Fruit fly (Drosophila melanogaster) whole organism, embryonic: ENCODE measurements around the gene sol.

Source experiments
- Aef1 ChIP-seq: fragments of 200-800 bp; sonication (Bioruptor generic); IDR thresholded peaks from 3 replicates; pipeline ENCODE4 v1.3.6; 2022; ENCODE audit warnings: missing biosample characterization, missing genetic modification characterization
- Antp ChIP-seq: fragments of 200-800 bp; sonication (Bioruptor generic); optimal IDR thresholded peaks from 3 replicates; lab custom pipeline; 2016; ENCODE audit warnings: missing biosample characterization, missing genetic modification characterization
- Asciz ChIP-seq: fragments of 200-800 bp; sonication (Bioruptor generic); optimal IDR thresholded peaks from 2 replicates; lab custom pipeline; 2017; ENCODE audit warnings: missing biosample characterization, mild to moderate bottlenecking, missing genetic modification characterization, missing genetic modification reagents
- Bteb2 ChIP-seq: fragments of 200-800 bp; sonication (Bioruptor generic); optimal IDR thresholded peaks from 2 replicates; lab custom pipeline; 2016; ENCODE audit warnings: missing biosample characterization, missing genetic modification characterization
- CG10979 ChIP-seq: fragments of 200-800 bp; sonication (Bioruptor generic); optimal IDR thresholded peaks from 2 replicates; lab custom pipeline; 2018; ENCODE audit warnings: missing biosample characterization, mild to moderate bottlenecking, missing genetic modification characterization, moderate library complexity
- CG11723 ChIP-seq: fragments of 200-800 bp; sonication (Bioruptor generic); optimal IDR thresholded peaks from 2 replicates; lab custom pipeline; 2017; ENCODE audit warnings: missing biosample characterization, mild to moderate bottlenecking, missing genetic modification characterization
- CG12071 ChIP-seq: fragments of 200-800 bp; sonication (Bioruptor generic); optimal IDR thresholded peaks from 3 replicates; lab custom pipeline; 2018; ENCODE audit warnings: missing biosample characterization, mild to moderate bottlenecking, missing genetic modification characterization
- CG14050 ChIP-seq: fragments of 200-800 bp; sonication (Bioruptor generic); IDR thresholded peaks from 3 replicates; pipeline ENCODE4 v1.3.6; 2022; ENCODE audit warnings: missing biosample characterization, missing genetic modification characterization
- CG2889 ChIP-seq: fragments of 200-800 bp; sonication (Bioruptor generic); IDR thresholded peaks from 3 replicates; pipeline ENCODE4 v1.3.6; 2022; ENCODE audit warnings: missing biosample characterization, missing genetic modification characterization
- CG31224 ChIP-seq: fragments of 200-800 bp; sonication (Bioruptor generic); IDR thresholded peaks from 2 replicates; pipeline ENCODE4 v1.3.6; 2022; ENCODE audit warnings: missing biosample characterization, missing genetic modification characterization
- CG33557 ChIP-seq: fragments of 200-800 bp; sonication (Bioruptor generic); optimal IDR thresholded peaks from 2 replicates; lab custom pipeline; 2019; ENCODE audit warnings: missing biosample characterization, mild to moderate bottlenecking, missing genetic modification characterization, moderate library complexity
- CG6254 ChIP-seq: fragments of 200-800 bp; sonication (Bioruptor generic); optimal IDR thresholded peaks from 3 replicates; lab custom pipeline; 2017; ENCODE audit warnings: mild to moderate bottlenecking, missing biosample characterization, missing genetic modification reagents, missing genetic modification characterization
- CG7963 ChIP-seq: fragments of 200-800 bp; sonication (Bioruptor generic); IDR thresholded peaks from 3 replicates; pipeline ENCODE4 v1.3.6; 2022; ENCODE audit warnings: missing biosample characterization, missing genetic modification characterization; ENCODE audit not compliant: partially characterized antibody
- CG9437 ChIP-seq: fragments of 200-800 bp; sonication (Bioruptor generic); optimal IDR thresholded peaks from 2 replicates; lab custom pipeline; 2018; ENCODE audit warnings: missing biosample characterization, mild to moderate bottlenecking, missing genetic modification characterization
- D ChIP-seq, 2 experiments: fragments of 200-800 bp in 1 of 2; fragments of >200 bp in 1 of 2; sonication (Bioruptor generic) in 1 of 2; optimal IDR thresholded peaks; 2 replicates in 1 of 2; 3 replicates in 1 of 2; lab custom pipeline; 2017; ENCODE audit warnings: mild to moderate bottlenecking in 1 of 2, missing biosample characterization in 1 of 2, missing genetic modification characterization in 1 of 2, missing genetic modification reagents in 1 of 2
- Elba2 ChIP-seq: fragments of 200-800 bp; sonication (Bioruptor generic); optimal IDR thresholded peaks from 3 replicates; lab custom pipeline; 2016; ENCODE audit warnings: missing biosample characterization, missing genetic modification characterization
- Fer3 ChIP-seq: fragments of 200-800 bp; sonication (Bioruptor generic); optimal IDR thresholded peaks from 2 replicates; lab custom pipeline; 2018; ENCODE audit warnings: missing biosample characterization, mild to moderate bottlenecking, missing genetic modification characterization, moderate library complexity
- H2.0 ChIP-seq: fragments of 200-800 bp; sonication (Bioruptor generic); IDR thresholded peaks from 2 replicates; pipeline ENCODE4 v1.3.6; 2022; ENCODE audit warnings: missing biosample characterization, missing genetic modification characterization
- HHEX ChIP-seq: fragments of 200-800 bp; sonication (Bioruptor generic); optimal IDR thresholded peaks from 3 replicates; lab custom pipeline; 2017; ENCODE audit warnings: missing biosample characterization, mild to moderate bottlenecking, missing genetic modification characterization, missing genetic modification reagents
- Hsf ChIP-seq: fragments of 200-800 bp; sonication (Bioruptor generic); optimal IDR thresholded peaks from 3 replicates; lab custom pipeline; 2016; ENCODE audit warnings: missing biosample characterization, missing genetic modification characterization
- Meics ChIP-seq: fragments of 200-800 bp; sonication (Bioruptor generic); optimal IDR thresholded peaks from 2 replicates; lab custom pipeline; 2017; ENCODE audit warnings: missing biosample characterization, mild to moderate bottlenecking, missing genetic modification characterization
- NC2α ChIP-seq: fragments of 200-800 bp; sonication (Bioruptor generic); optimal IDR thresholded peaks from 2 replicates; lab custom pipeline; 2016; ENCODE audit warnings: missing biosample characterization, missing genetic modification characterization
- NK7.1 ChIP-seq: fragments of 200-800 bp; sonication (Bioruptor generic); optimal IDR thresholded peaks from 3 replicates; lab custom pipeline; 2016; ENCODE audit warnings: missing biosample characterization, missing genetic modification characterization
- Nf-YC ChIP-seq: fragments of 200-800 bp; optimal IDR thresholded peaks from 3 replicates; lab custom pipeline; 2019; ENCODE audit warnings: missing biosample characterization, mild to moderate bottlenecking, missing genetic modification characterization, moderate library complexity
- Pdp1 ChIP-seq, 2 experiments: fragments of 200-800 bp; sonication (Bioruptor generic); optimal IDR thresholded peaks; 3 replicates each; lab custom pipeline; 2016; ENCODE audit warnings: missing biosample characterization in 2 of 2, missing genetic modification characterization in 2 of 2, mild to moderate bottlenecking in 1 of 2, moderate library complexity in 1 of 2
- Sox100B ChIP-seq: fragments of 200-800 bp; sonication (Bioruptor generic); optimal IDR thresholded peaks from 3 replicates; lab custom pipeline; 2018; ENCODE audit warnings: missing biosample characterization, mild to moderate bottlenecking, missing genetic modification characterization
- Sox102F ChIP-seq: fragments of 200-800 bp; sonication (Bioruptor generic); optimal IDR thresholded peaks from 2 replicates; lab custom pipeline; 2018; ENCODE audit warnings: missing biosample characterization, mild to moderate bottlenecking, missing genetic modification characterization, moderate library complexity
- Usf ChIP-seq: fragments of 200-800 bp; sonication (Bioruptor generic); optimal IDR thresholded peaks from 2 replicates; lab custom pipeline; 2017; ENCODE audit warnings: missing genotype, missing biosample characterization, missing genetic modification characterization
- ac ChIP-seq: fragments of 200-800 bp; sonication (Bioruptor generic); optimal IDR thresholded peaks from 3 replicates; lab custom pipeline; 2017; ENCODE audit warnings: missing biosample characterization, mild to moderate bottlenecking, missing genetic modification characterization
- al ChIP-seq: fragments of 200-800 bp; sonication (Bioruptor generic); IDR thresholded peaks from 2 replicates; pipeline ENCODE4 v1.3.6; 2022; ENCODE audit warnings: missing biosample characterization, missing genetic modification characterization
- amos ChIP-seq: fragments of 200-800 bp; sonication (Bioruptor generic); IDR thresholded peaks from 2 replicates; pipeline ENCODE4 v1.3.6; 2022; ENCODE audit warnings: missing biosample characterization, missing genetic modification characterization; ENCODE audit not compliant: partially characterized antibody
- bcd ChIP-seq: fragments of 200-800 bp; sonication (Bioruptor generic); optimal IDR thresholded peaks from 2 replicates; lab custom pipeline; 2017; ENCODE audit warnings: missing biosample characterization, mild to moderate bottlenecking, missing genetic modification characterization
- cg ChIP-seq: fragments of 200-800 bp; sonication (Bioruptor generic); optimal IDR thresholded peaks from 3 replicates; lab custom pipeline; 2019; ENCODE audit warnings: missing biosample characterization, mild to moderate bottlenecking, missing genetic modification characterization, moderate library complexity
- crc ChIP-seq: fragments of 200-800 bp; sonication (Bioruptor generic); optimal IDR thresholded peaks from 2 replicates; lab custom pipeline; 2016; ENCODE audit warnings: missing biosample characterization, missing genetic modification characterization
- disco-r ChIP-seq: fragments of 200-800 bp; sonication (Bioruptor generic); optimal IDR thresholded peaks from 2 replicates; lab custom pipeline; 2016; ENCODE audit warnings: missing biosample characterization, missing genetic modification characterization
- dmrt99B ChIP-seq: fragments of 200-800 bp; sonication (Bioruptor generic); optimal IDR thresholded peaks from 2 replicates; lab custom pipeline; 2018; ENCODE audit warnings: missing biosample characterization, mild to moderate bottlenecking, missing genetic modification characterization, moderate library complexity
- dpn ChIP-seq, 2 experiments: fragments of 200-800 bp; sonication (Bioruptor generic); optimal IDR thresholded peaks; 3 replicates each; lab custom pipeline; 2016; ENCODE audit warnings: missing biosample characterization in 2 of 2, missing genetic modification characterization in 2 of 2
- dysf ChIP-seq: fragments of 200-800 bp; sonication (Bioruptor generic); IDR thresholded peaks from 3 replicates; pipeline ENCODE4 v1.3.6; 2022; ENCODE audit warnings: missing biosample characterization, missing genetic modification characterization
- ewg ChIP-seq: fragments of 200-800 bp; sonication (Bioruptor generic); optimal IDR thresholded peaks from 3 replicates; lab custom pipeline; 2017; ENCODE audit warnings: mild to moderate bottlenecking, missing biosample characterization, missing genetic modification reagents, missing genetic modification characterization
- hbn ChIP-seq: fragments of 200-800 bp; sonication (Bioruptor generic); IDR thresholded peaks from 2 replicates; pipeline ENCODE4 v1.3.6; 2022; ENCODE audit warnings: missing biosample characterization, missing genetic modification characterization; ENCODE audit not compliant: partially characterized antibody
- ken ChIP-seq: fragments of 200-800 bp; sonication (Bioruptor generic); IDR thresholded peaks from 3 replicates; pipeline ENCODE4 v1.3.6; 2022; ENCODE audit warnings: missing biosample characterization, missing genetic modification characterization
- mirr ChIP-seq: fragments of 200-800 bp; sonication (Bioruptor generic); optimal IDR thresholded peaks from 3 replicates; lab custom pipeline; 2018; ENCODE audit warnings: missing biosample characterization, mild to moderate bottlenecking, missing genetic modification characterization
- sens-2 ChIP-seq: fragments of 200-800 bp; sonication (Bioruptor generic); IDR thresholded peaks from 2 replicates; pipeline ENCODE4 v1.3.6; 2022; ENCODE audit warnings: missing biosample characterization, missing genetic modification characterization
- sqz ChIP-seq: fragments of 200-800 bp; sonication (Bioruptor generic); optimal IDR thresholded peaks from 3 replicates; lab custom pipeline; 2018; ENCODE audit warnings: missing biosample characterization, mild to moderate bottlenecking, missing genetic modification characterization
- tap ChIP-seq: fragments of 200-800 bp; optimal IDR thresholded peaks from 3 replicates; lab custom pipeline; 2019; ENCODE audit warnings: missing biosample characterization, mild to moderate bottlenecking, missing genetic modification characterization, moderate library complexity
- tio ChIP-seq: fragments of 200-800 bp; sonication (Bioruptor generic); optimal IDR thresholded peaks from 2 replicates; lab custom pipeline; 2017; ENCODE audit warnings: missing biosample characterization, missing genetic modification characterization, inconsistent platforms
- wor ChIP-seq: fragments of 200-800 bp; sonication (Bioruptor generic); IDR thresholded peaks from 2 replicates; pipeline ENCODE4 v1.3.6; 2022; ENCODE audit warnings: missing biosample characterization, missing genetic modification characterization

Gene sol

DNA sequence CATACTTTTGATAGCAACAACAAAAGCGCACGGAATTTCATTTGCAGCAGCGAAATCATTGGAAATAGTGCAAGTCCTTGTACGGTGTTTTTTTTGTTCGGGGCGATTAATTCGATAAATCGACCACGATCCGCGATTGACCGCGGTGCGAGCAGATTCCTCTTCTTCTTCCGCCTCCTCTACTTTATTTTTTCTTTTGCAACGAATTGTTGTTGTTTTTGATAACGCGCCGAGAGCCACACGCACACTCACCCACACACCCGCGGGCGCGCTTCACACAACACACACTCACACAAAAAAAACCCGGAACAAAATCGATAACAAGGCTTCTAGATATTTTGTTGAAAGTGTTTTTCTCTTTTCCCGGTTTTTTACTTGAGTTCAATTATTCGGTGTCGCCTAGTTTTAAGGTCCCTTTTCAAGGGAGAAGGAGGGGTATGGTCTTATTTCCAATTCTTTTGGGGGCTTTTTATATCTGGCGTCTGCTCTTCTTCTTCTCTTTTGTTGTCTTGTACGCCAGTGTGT is 26.8 kb upstream of the sol start (continued):
- TF ChIP-seq sqz (GFP tag; lab: Kevin White, UChicago) (peak; percentile 21), cg (GFP tag; lab: Kevin White, UChicago) (peak; percentile 70), NK7.1 (GFP tag; lab: Kevin White, UChicago) (no peak)

DNA sequence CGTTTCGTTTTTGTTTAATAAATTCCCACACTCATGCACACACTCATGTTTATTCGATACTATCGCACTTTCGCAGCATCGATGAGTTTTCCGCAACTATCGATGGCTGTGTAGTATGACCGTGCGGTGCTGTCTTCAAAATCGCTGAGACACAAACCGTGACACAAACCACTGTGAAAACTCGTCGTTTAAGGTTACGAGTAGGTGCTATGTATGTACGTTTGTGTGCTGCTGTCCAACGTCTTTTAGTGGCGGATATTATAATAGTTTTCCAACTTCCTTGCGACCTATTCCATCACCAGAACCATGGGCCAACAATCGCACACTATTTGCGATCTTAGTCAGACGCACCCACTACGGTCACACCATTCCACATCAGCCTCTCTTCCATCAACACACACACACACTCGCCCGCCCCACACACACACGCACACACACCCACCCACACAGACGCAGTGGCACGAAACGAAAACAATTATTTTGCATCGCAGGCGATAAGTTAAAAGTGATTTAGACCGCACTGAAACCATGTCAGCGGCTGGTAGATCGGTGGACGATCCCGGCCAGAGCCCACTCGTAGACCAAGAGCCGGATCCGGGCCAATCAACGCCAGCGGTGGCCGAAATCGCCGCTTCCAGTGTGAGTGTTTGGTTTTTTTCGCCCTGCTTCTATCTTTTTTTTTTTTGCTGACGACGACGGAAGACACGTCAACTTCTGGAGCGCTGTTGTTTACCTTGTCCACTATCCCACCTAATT is 26.0 kb upstream of the sol start, which contains the start of the genes Dd and CG1486:
TSS of gene Dd (minus strand) at position 77 of the 756 bp plus-strand sequence.
TSS of gene CG1486 (plus strand) at position 114 of the 756 bp plus-strand sequence.
- TF ChIP-seq CG2889 (no peak), CG11723 (no peak), Pdp1 (GFP tag; optimal IDR thresholded peaks at IDR 0.05; lab: Kevin White, UChicago) (peak in 1 of 2 experiments; percentile 73), sens-2 (GFP tag; lab: Robert Waterston, UW) (no peak), HHEX (no peak), CG9437 (GFP tag; lab: Kevin White, UChicago) (no peak), al (GFP tag; lab: Robert Waterston, UW) (no peak), Elba2 (GFP tag; lab: Kevin White, UChicago) (peak; percentile 21), amos (GFP tag; lab: Robert Waterston, UW) (peak; percentile 93), ewg (GFP tag; lab: Kevin White, UChicago) (peak; percentile 30), CG7963 (GFP tag; lab: Robert Waterston, UW) (peak; percentile 86), Sox102F (GFP tag; lab: Kevin White, UChicago) (no peak), Bteb2 (no peak), tio (no peak), wor (GFP tag; lab: Robert Waterston, UW) (no peak), dysf (no peak), CG31224 (no peak), Sox100B (GFP tag; lab: Kevin White, UChicago) (no peak), Meics (GFP tag; lab: Kevin White, UChicago) (no peak), crc (GFP tag; lab: Kevin White, UChicago) (no peak), dmrt99B (tag; lab: Kevin White, UChicago) (no peak), Aef1 (GFP tag; lab: Robert Waterston, UW) (no peak), Nf-YC (tag; lab: Kevin White, UChicago) (peak; percentile 47), CG14050 (GFP tag; lab: Robert Waterston, UW) (no peak), Fer3 (tag; lab: Kevin White, UChicago) (no peak), CG6254 (no peak), CG33557 (GFP tag; lab: Kevin White, UChicago) (no peak), NC2α (no peak), disco-r (no peak), ac (GFP tag; lab: Kevin White, UChicago) (no peak), dpn (GFP tag; optimal IDR thresholded peaks at IDR 0.05; lab: Kevin White, UChicago) (peak in 1 of 2 experiments; percentile 1), Hsf (GFP tag; lab: Kevin White, UChicago) (no peak), bcd (GFP tag; lab: Kevin White, UChicago) (no peak), Antp (peak; percentile 6), mirr (GFP tag; lab: Kevin White, UChicago) (no peak), D (optimal IDR thresholded peaks at IDR 0.05; lab: Kevin White, UChicago) (peak; percentile 32), D (GFP tag; optimal IDR thresholded peaks at IDR 0.05; lab: Kevin White, UChicago) (no peak), tap (tag; lab: Kevin White, UChicago) (no peak), Usf (GFP tag; lab: Kevin White, UChicago) (no peak), CG12071 (GFP tag; lab: Kevin White, UChicago) (no peak), H2.0 (GFP tag; lab: Robert Waterston, UW) (no peak), CG10979 (tag; lab: Kevin White, UChicago) (no peak), ken (GFP tag; lab: Robert Waterston, UW) (no peak), Asciz (GFP tag; lab: Kevin White, UChicago) (no peak), hbn (GFP tag; lab: Robert Waterston, UW) (peak; percentile 74)
